Worm (Caenorhabditis elegans): Measurements from ENCODE around the gene sgt-1.

Gene sgt-1

DNA sequence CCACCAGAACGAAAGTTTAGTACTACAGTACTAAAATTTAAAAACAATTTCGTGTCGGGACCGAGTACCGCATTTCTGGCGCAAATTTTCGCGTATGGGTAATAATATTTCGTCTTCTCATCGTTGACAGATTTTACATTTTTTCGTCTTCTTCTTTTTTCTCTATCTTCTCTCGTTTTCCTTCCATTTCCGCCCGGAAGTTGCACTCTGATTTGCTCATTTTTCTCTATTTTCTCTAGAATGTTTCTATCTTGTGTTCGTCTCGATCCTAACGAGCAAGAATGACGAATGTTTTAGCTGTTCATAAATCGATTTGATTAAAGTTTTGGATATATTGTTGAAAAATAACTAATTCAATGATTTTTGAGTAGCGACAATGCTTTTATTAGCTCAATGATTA, 48.1 kb downstream of the sgt-1 start:
- TF ChIP-seq lin-14 (GFP tag; optimal IDR thresholded peaks at IDR 0.05): peak; percentile 65
- TF ChIP-seq rnt-1 (tag; optimal IDR thresholded peaks at IDR 0.05): peak; percentile 5
- TF ChIP-seq nhr-20 (tag; optimal IDR thresholded peaks at IDR 0.05): no peak
- peak in 1 of 2 experiments; percentile 14 for TF ChIP-seq efl-1 (optimal IDR thresholded peaks at IDR 0.05)
- no peak for TF ChIP-seq efl-1 (GFP tag; optimal IDR thresholded peaks at IDR 0.05 in 1 of 2)
- TF ChIP-seq isw-1 (GFP tag; IDR thresholded peaks at IDR 0.05): 0 out of 2 replicates have a peak, but pooled peaks have one; percentile 1
- no peak for TF ChIP-seq nhr-85 (tag)

DNA sequence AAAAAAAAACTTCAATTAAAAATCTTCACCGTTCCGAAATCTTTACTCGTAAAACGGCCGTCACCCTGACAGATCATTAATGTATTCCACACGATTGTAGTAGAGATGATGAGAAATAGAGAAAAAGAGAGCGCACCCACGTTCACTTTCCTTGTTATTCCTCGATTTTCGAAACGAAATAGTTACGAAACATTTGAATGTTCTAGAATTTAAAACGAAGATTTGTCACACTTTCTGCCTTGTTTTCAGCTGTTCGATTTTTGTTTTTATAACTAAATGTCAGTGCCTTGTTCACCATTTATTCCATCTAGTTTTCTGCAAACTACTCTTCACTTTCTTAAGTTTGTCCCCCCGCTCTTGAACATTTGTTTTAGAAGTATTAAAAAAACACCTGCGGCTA, 48.8 kb downstream of the sgt-1 start:
- no peak for TF ChIP-seq fos-1 (tag; optimal IDR thresholded peaks at IDR 0.05)
- no peak for TF ChIP-seq mab-9 (GFP tag; IDR thresholded peaks at IDR 0.05)
- TF ChIP-seq lsy-2 (tag; optimal IDR thresholded peaks at IDR 0.05): no peak
- no peak for TF ChIP-seq dpl-1 (GFP tag; optimal IDR thresholded peaks at IDR 0.05)
- peak; percentile 64 for TF ChIP-seq skn-1 (tag; optimal IDR thresholded peaks at IDR 0.05)
- TF ChIP-seq efl-1 (optimal IDR thresholded peaks at IDR 0.05): no peak
- peak; percentile 11 to 91 for TF ChIP-seq efl-1 (GFP tag; optimal IDR thresholded peaks at IDR 0.05 in 1 of 2)
- peak; percentile 19 for TF ChIP-seq blmp-1 (tag; optimal IDR thresholded peaks at IDR 0.05)
- no peak for TF ChIP-seq sup-37 (GFP tag; optimal IDR thresholded peaks at IDR 0.05)
- TF ChIP-seq mdl-1 (tag; optimal IDR thresholded peaks at IDR 0.05): no peak
- no peak for TF ChIP-seq C34B4.2 (tag; optimal IDR thresholded peaks at IDR 0.05)
- no peak for TF ChIP-seq hlh-17 (GFP tag; optimal IDR thresholded peaks at IDR 0.05; ENCODE audit: borderline replicate concordance)
- TF ChIP-seq hpl-2 (GFP tag; optimal IDR thresholded peaks at IDR 0.05): no peak
- TF ChIP-seq F16B12.6 (tag; optimal IDR thresholded peaks at IDR 0.05): no peak

Measured in whole organism, L1 larva.